Worm (Caenorhabditis elegans) whole organism, early embryonic: ENCODE results near the gene clec-3.
"Not testable (repeated sequence)": the region's sequence is repeated elsewhere in the genome, so short reads cannot be mapped to it uniquely, and the experiment has no call there.

Experiments used
- B0310.2 ChIP-seq: sonication (generic microtip); optimal IDR thresholded peaks from 2 replicates; lab custom pipeline; 2016; ENCODE audit warnings: mild to moderate bottlenecking, missing genetic modification characterization, missing compliant biosample characterization
- F13C5.2 ChIP-seq: sonication (generic microtip); optimal IDR thresholded peaks from 2 replicates; lab custom pipeline; 2017; ENCODE audit warnings: mild to moderate bottlenecking, missing genetic modification characterization, inconsistent platforms, missing compliant biosample characterization
- aly-1 ChIP-seq: sonication (generic microtip); optimal IDR thresholded peaks from 2 replicates; lab custom pipeline; 2016; ENCODE audit warnings: missing genetic modification characterization, missing compliant biosample characterization
- ama-1 ChIP-seq: fragments of 150-350 bp; optimal IDR thresholded peaks from 2 replicates; lab custom pipeline; 2014
- ceh-13 ChIP-seq: fragments of 200-800 bp; sonication (Bioruptor generic); optimal IDR thresholded peaks from 2 replicates; lab custom pipeline; 2018; ENCODE audit warnings: mild to moderate bottlenecking, missing genetic modification characterization, missing compliant biosample characterization
- ceh-36 ChIP-seq: sonication (generic microtip); optimal IDR thresholded peaks from 2 replicates; lab custom pipeline; 2016; ENCODE audit warnings: missing genetic modification characterization, inconsistent platforms, missing compliant biosample characterization
- ets-7 ChIP-seq: sonication (generic microtip); optimal IDR thresholded peaks from 2 replicates; lab custom pipeline; 2016; ENCODE audit warnings: missing genotype, missing genetic modification characterization, missing compliant biosample characterization
- flt-1 ChIP-seq: fragments of 200-800 bp; sonication (Bioruptor generic); IDR thresholded peaks from 2 replicates; pipeline ENCODE4 v1.3.6; 2022; ENCODE audit warnings: missing genetic modification characterization, missing compliant biosample characterization
- hmbx-1 ChIP-seq: sonication (generic microtip); optimal IDR thresholded peaks from 2 replicates; lab custom pipeline; 2016; ENCODE audit warnings: mild to moderate bottlenecking, missing genetic modification characterization, missing compliant biosample characterization
- hmg-4 ChIP-seq: fragments of 200-800 bp; sonication (Bioruptor generic); optimal IDR thresholded peaks from 2 replicates; lab custom pipeline; 2018; ENCODE audit warnings: mild to moderate bottlenecking, missing genetic modification characterization, missing compliant biosample characterization
- hnd-1 ChIP-seq: sonication (generic microtip); optimal IDR thresholded peaks from 2 replicates; lab custom pipeline; 2016; ENCODE audit warnings: missing genetic modification characterization, missing compliant biosample characterization
- pes-1 ChIP-seq: fragments of 200-800 bp; sonication (Bioruptor generic); IDR thresholded peaks from 2 replicates; pipeline ENCODE4 v1.3.6; 2022; ENCODE audit warnings: missing genetic modification reagents, missing genetic modification characterization, missing compliant biosample characterization
- scrt-1 ChIP-seq: fragments of 200-800 bp; sonication (Bioruptor generic); IDR thresholded peaks from 2 replicates; pipeline ENCODE4 v1.3.6; 2022; ENCODE audit warnings: missing genetic modification characterization, missing compliant biosample characterization
- sea-1 ChIP-seq: fragments of 200-800 bp; sonication (Bioruptor generic); conservative IDR thresholded peaks from 2 replicates; pipeline ENCODE4 v1.3.6; 2022; ENCODE audit warnings: missing genetic modification characterization, missing compliant biosample characterization
- tbx-11 ChIP-seq: fragments of 200-800 bp; sonication (Bioruptor generic); IDR thresholded peaks from 2 replicates; pipeline ENCODE4 v1.3.6; 2022; ENCODE audit warnings: missing genetic modification characterization, missing compliant biosample characterization
- tbx-37 ChIP-seq: fragments of 200-800 bp; sonication (Bioruptor generic); conservative IDR thresholded peaks from 2 replicates; pipeline ENCODE4 v1.3.6; 2022; ENCODE audit warnings: missing genetic modification reagents, missing genetic modification characterization, missing compliant biosample characterization
- tra-4 ChIP-seq: sonication (generic microtip); optimal IDR thresholded peaks from 2 replicates; lab custom pipeline; 2017; ENCODE audit warnings: missing genetic modification characterization, missing compliant biosample characterization

clec-3 gene

DNA sequence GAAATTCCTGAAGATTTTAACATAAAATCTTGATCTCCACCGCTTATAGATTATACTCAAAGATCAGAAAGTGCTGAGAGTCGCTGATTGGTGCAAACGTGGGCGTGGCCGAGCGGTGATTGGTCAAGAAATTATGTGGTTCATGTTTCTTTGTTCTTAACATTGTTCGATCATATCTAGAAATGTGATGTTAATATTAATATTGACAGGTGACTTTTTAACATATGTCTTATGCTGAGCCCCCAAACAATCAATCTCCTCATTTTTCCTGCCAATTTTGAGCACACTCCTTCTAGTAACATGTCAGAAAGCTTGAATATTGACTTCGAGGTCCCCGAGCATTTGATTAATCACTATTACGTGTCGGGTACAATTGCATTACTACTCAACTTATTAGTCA, 24.3 kb upstream of the clec-3 start, which contains the start of gene sri-29:
sri-29 (plus strand) TSS at position 301 of the 400 bp plus-strand sequence.
- no peak for TF ChIP-seq flt-1 (GFP tag; lab: Robert Waterston, UW)
- TF ChIP-seq tbx-11 (GFP tag; lab: Robert Waterston, UW), result no peak
- TF ChIP-seq pes-1, result no peak
- no peak for TF ChIP-seq ets-7 (tag; lab: Kevin White, UChicago)
- TF ChIP-seq ceh-36 (tag; lab: Kevin White, UChicago), result no peak
- TF ChIP-seq aly-1, result no peak
- no peak for TF ChIP-seq tbx-37 (GFP tag; lab: Robert Waterston, UW)
- TF ChIP-seq tra-4, result no peak

DNA sequence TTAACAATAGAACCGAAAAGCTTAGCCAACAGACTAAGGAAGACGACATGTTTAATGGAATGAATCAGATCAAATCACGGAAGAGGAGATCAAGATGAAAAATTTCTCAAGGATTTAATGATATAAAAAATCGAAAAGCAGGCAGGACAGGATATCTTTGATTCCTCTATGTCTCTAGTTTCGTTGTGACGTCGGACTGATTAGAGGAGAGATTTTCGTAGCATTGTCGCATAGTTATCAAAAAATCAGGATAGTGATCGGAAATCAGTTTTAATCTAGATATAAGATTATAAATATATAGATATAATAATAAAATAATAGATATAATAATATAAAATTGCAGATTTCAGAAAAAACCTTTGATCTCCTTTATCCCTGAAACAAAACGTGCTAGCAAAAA, 23.7 kb upstream of the clec-3 start, which contains the start of gene B0454.8:
B0454.8 (minus strand) TSS at position 101 of the 400 bp plus-strand sequence.
- TF ChIP-seq pes-1, result no peak

DNA sequence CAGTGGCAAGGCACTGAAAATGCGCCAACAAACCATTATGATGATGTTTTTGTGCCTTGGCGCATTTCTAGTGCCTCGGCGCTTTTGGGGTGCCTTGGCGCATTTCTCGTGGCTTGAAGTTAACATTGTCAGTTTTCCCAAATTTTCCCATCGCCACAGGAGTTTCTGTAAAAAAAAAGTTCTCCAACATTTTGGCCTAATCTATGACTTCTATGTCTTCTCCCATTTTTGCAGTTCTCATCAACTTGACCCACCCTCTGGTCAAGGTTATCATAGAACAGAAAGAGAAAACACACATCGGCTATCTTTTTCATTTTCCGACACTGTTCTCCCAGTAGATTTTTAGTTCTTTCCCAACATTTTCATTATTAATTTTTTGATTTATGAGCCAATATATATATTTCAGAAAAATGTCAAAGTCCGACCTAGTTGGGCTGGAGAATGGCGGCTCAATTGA, 18.8 kb upstream of the clec-3 start, which contains the start of the genes B0454.26 and B0454.5:
B0454.26 (minus strand) TSS at position 101 of the 457 bp plus-strand sequence.
B0454.5 (plus strand) TSS at position 407 of the 457 bp plus-strand sequence.
- no peak for TF ChIP-seq ceh-36 (tag; lab: Kevin White, UChicago)
- TF ChIP-seq ets-7 (tag; lab: Kevin White, UChicago), result no peak
- TF ChIP-seq sea-1 (GFP tag; lab: Robert Waterston, UW), result no peak
- no peak for TF ChIP-seq ama-1
- TF ChIP-seq F13C5.2 (tag; lab: Kevin White, UChicago), result no peak
- TF ChIP-seq tbx-37 (GFP tag; lab: Robert Waterston, UW), result no peak
- no peak for TF ChIP-seq tbx-11 (GFP tag; lab: Robert Waterston, UW)
- no peak for TF ChIP-seq hmg-4 (GFP tag; lab: Kevin White, UChicago)
- TF ChIP-seq pes-1, result no peak

DNA sequence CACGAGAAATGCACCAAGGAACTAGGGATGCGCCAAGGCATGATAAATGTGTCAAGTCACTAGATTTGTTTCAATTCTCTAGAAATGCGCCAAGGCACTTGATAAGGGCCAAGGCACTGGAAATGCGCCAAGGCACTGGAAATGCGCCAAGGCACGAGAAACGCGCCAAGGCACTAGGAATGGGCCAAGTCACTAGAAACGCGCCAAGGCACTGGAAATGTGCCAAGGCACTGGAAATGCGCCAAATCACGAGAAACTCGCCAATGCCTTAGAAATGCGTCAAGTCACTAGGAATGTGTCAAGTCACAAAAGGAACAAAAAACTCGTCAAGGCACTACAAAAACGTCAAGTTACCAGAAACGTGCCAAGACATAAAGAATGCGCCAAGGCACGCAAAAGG, 16.6 kb upstream of the clec-3 start:
- no peak for TF ChIP-seq tbx-11 (GFP tag; lab: Robert Waterston, UW)
- TF ChIP-seq tbx-37 (GFP tag; lab: Robert Waterston, UW), result no peak
- TF ChIP-seq hnd-1 (tag; lab: Kevin White, UChicago), result no peak
- no peak for TF ChIP-seq hmg-4 (GFP tag; lab: Kevin White, UChicago)
- TF ChIP-seq pes-1, result no peak
- no peak for TF ChIP-seq flt-1 (GFP tag; lab: Robert Waterston, UW)
- TF ChIP-seq hmbx-1 (tag; lab: Kevin White, UChicago), result no peak
- no peak for TF ChIP-seq ceh-36 (tag; lab: Kevin White, UChicago)
- TF ChIP-seq ama-1, result no peak
- no peak for TF ChIP-seq ceh-13
- TF ChIP-seq B0310.2 (tag; lab: Kevin White, UChicago), result no peak
- TF ChIP-seq tra-4, result no peak
- no peak for TF ChIP-seq scrt-1 (GFP tag; lab: Robert Waterston, UW)
- no peak for TF ChIP-seq F13C5.2 (tag; lab: Kevin White, UChicago)
- TF ChIP-seq ets-7 (tag; lab: Kevin White, UChicago), result no peak
- no peak for TF ChIP-seq sea-1 (GFP tag; lab: Robert Waterston, UW)
- no peak for TF ChIP-seq aly-1

DNA sequence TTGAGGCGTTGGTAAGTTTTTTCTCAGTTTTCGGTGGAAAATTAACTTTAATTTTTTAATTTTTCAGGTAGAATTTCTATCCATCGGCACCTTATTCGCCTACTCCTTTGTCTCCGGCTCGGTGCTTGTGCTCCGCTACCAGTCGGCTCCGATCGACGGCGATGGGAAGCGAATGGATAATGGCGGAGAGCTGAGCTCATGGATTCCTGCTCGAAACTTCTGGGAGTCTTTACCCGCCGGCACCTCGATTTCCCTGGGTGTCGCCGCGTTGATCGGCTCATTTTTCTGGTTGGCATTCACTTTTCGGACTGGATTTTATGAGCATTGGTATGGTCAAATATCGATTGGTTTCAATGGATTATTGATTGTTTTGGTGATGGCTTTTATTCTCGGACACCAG, 15.2 kb upstream of the clec-3 start:
- no peak for TF ChIP-seq ceh-13
- no peak for TF ChIP-seq ets-7 (tag; lab: Kevin White, UChicago)
- no peak for TF ChIP-seq flt-1 (GFP tag; lab: Robert Waterston, UW)
- TF ChIP-seq tbx-37 (GFP tag; lab: Robert Waterston, UW), result no peak
- no peak for TF ChIP-seq hmbx-1 (tag; lab: Kevin White, UChicago)
- no peak for TF ChIP-seq aly-1
- TF ChIP-seq scrt-1 (GFP tag; lab: Robert Waterston, UW), result no peak
- TF ChIP-seq B0310.2 (tag; lab: Kevin White, UChicago), result no peak
- no peak for TF ChIP-seq tra-4
- no peak for TF ChIP-seq hnd-1 (tag; lab: Kevin White, UChicago)
- no peak for TF ChIP-seq ceh-36 (tag; lab: Kevin White, UChicago)
- no peak for TF ChIP-seq hmg-4 (GFP tag; lab: Kevin White, UChicago)
- no peak for TF ChIP-seq F13C5.2 (tag; lab: Kevin White, UChicago)
- no peak for TF ChIP-seq ama-1
- TF ChIP-seq sea-1 (GFP tag; lab: Robert Waterston, UW), result no peak

DNA sequence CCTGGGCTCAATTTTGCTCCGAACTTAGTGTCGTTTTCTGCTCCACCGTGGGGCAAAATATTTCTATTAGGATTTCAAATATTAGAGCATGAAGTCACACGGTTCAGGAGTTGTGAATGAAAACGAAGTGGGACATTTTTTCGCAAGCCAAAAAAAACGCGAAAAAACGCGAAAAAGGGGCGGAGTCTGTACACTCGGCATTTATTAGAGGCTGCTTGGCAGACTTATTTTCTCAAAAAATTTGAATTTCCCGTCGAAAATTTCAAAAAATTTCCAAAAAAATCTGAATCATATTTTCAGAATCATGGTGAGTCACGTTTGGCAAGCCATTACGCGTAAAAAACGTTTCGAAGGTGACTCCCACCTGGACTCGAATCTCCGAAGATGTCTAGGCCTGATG, 12.8 kb upstream of the clec-3 start, which contains the start of gene B0454.6:
B0454.6 (plus strand) TSS at position 301 of the 400 bp plus-strand sequence.
- not testable (repeated sequence) for TF ChIP-seq ets-7 (tag; lab: Kevin White, UChicago); tra-4; tbx-37 (GFP tag; lab: Robert Waterston, UW)

DNA sequence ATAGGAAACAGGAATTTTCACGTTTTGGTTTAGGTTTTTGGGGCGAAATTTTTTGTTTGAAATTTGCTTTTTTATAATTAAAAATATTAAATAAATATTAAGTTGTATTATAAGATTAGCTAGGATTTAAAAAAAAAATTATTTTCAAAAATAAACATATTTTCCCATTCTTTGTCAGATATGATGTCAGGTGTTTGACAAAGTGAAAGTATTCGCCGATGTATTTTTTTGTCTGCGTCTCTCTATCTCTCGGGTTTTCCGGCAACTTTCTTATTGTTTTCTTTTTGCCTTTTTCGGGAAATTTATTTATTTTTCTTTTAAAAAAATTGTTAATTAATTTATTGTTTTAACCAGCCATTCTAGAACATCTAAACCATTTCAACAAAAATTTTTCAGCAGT, 10.7 kb upstream of the clec-3 start:
- no peak for TF ChIP-seq scrt-1 (GFP tag; lab: Robert Waterston, UW)

DNA sequence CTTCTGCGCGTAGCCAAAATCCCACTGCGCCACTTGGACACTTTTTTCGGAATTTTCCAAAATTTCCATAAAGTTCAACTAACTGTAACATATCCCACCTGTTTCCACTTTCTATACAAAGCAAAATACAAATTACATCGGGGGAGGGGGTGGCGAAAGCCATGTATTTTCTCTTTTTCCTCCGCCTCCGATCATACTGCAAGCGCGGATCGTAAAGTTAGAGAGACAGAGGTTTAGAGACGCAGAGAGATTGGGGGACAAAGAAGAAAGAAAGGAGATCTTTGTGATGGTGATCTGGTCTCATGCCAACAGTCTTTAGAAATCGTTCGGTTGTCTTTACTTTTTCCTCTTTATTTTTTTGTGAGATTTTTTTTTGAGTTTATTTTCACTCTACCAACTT, 8.6 kb upstream of the clec-3 start:
- no peak for TF ChIP-seq hmg-4 (GFP tag; lab: Kevin White, UChicago)
- no peak for TF ChIP-seq tra-4

DNA sequence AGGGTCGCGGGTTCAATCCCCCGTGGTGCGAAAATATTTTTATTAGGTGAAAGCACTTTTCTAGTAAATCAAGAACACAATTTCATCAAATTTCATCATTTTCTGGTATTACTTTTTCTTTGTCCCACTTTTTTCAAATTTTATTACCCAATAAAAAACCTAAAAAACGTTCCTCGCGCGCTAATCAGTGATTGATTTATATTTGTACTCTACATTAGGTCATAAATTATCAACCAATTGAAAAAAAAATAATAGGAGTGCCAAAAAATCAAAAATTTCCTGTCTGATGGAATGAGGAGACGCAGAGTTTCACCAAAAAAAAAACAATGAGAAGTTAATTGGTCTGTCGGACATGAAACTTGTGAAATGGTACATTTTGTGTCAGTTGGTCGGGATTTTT, 4.9 kb upstream of the clec-3 start:
- TF ChIP-seq ets-7 (tag; lab: Kevin White, UChicago) (no peak), B0310.2 (tag; lab: Kevin White, UChicago) (no peak), sea-1 (GFP tag; lab: Robert Waterston, UW) (no peak), ama-1 (no peak)
